Worm (Caenorhabditis elegans): Measurements from ENCODE around the gene cash-1.

The cash-1 gene

DNA sequence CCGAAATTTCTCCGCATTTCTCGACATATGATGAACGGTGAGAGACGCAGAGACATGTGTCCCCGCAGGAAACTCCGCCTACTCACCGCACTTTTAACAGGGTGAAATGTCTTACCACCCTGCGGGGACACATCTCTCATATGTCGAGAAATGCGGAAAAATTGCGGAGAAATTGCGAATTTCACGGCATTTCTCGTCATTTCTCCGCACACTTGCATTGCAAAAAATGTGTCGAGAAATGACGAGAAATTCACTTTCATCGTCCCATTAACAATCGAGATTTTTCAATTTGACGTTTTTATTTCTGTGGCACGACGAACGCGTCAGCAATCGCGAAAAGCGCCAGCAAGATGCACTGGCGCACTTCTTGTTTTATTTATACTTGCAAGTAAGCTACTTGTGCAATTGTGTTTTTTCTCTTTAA lies 20.1 kb upstream of the cash-1 start, which contains the start of gene K07C5.13 (continued):
- TF ChIP-seq aptf-3 (GFP tag; IDR thresholded peaks at IDR 0.05) (peak; percentile 81; the same call in 1 of the 2 replicates), sea-2 (GFP tag; IDR thresholded peaks at IDR 0.05) (peak; percentile 90), ztf-6 (GFP tag; IDR thresholded peaks at IDR 0.05) (peak; percentile 68; the same call in 1 of the 2 replicates), lin-35 (GFP tag; optimal IDR thresholded peaks at IDR 0.05) (peak in 1 of 3 experiments; percentile 57), cebp-2 (GFP tag; IDR thresholded peaks at IDR 0.05) (peak; percentile 72; the same call in 1 of the 2 replicates), hsf-1 (GFP tag; IDR thresholded peaks at IDR 0.05) (peak; percentile 84), bed-2 (GFP tag; IDR thresholded peaks at IDR 0.05) (peak; percentile 80; the same call in 1 of the 2 replicates), Y95B8A.8 (GFP tag; IDR thresholded peaks at IDR 0.05) (peak; percentile 88), ceh-40 (GFP tag; IDR thresholded peaks at IDR 0.05) (0 out of 2 replicates have a peak, but pooled peaks have one; percentile 56), lin-26 (GFP tag; IDR thresholded peaks at IDR 0.05) (peak; percentile 79), F22D6.2 (tag; optimal IDR thresholded peaks at IDR 0.05) (peak; percentile 48), ztf-26 (tag; optimal IDR thresholded peaks at IDR 0.05) (peak; percentile 91), rcor-1 (GFP tag; IDR thresholded peaks at IDR 0.05) (peak; percentile 91), xnd-1 (tag; optimal IDR thresholded peaks at IDR 0.05) (peak; percentile 25), egl-18 (GFP tag; IDR thresholded peaks at IDR 0.05) (peak; percentile 82), madf-6 (GFP tag; IDR thresholded peaks at IDR 0.05) (peak; percentile 86), K11D2.4 (GFP tag; IDR thresholded peaks at IDR 0.05) (peak; percentile 96), mcd-1 (GFP tag; IDR thresholded peaks at IDR 0.05) (peak; percentile 93), F52B5.7 (tag; optimal IDR thresholded peaks at IDR 0.05) (peak; percentile 54), F33H1.4 (GFP tag; IDR thresholded peaks at IDR 0.05) (peak; percentile 68), atf-7 (tag; optimal IDR thresholded peaks at IDR 0.05) (peak; percentile 64), attf-6 (GFP tag; IDR thresholded peaks at IDR 0.05) (peak; percentile 70), ceh-91 (GFP tag; IDR thresholded peaks at IDR 0.05) (peak; percentile 89), madf-3 (GFP tag; IDR thresholded peaks at IDR 0.05) (peak; percentile 93), hmg-1.2 (GFP tag; IDR thresholded peaks at IDR 0.05) (peak; percentile 83), nhr-80 (tag; optimal IDR thresholded peaks at IDR 0.05) (peak; percentile 55), B0019.2 (GFP tag; conservative IDR thresholded peaks at IDR 0.05) (peak; percentile 70), bed-1 (GFP tag; IDR thresholded peaks at IDR 0.05) (0 out of 2 replicates have a peak, but pooled peaks have one; percentile 51), repo-1 (tag; optimal IDR thresholded peaks at IDR 0.05) (peak; percentile 83), Y53G8AR.9 (GFP tag; conservative IDR thresholded peaks at IDR 0.05) (peak; percentile 95), Y56A3A.18 (GFP tag; IDR thresholded peaks at IDR 0.05) (peak; percentile 89; the same call in 1 of the 2 replicates), nfyb-1 (GFP tag; IDR thresholded peaks at IDR 0.05) (peak; percentile 95), unc-130 (GFP tag; optimal IDR thresholded peaks at IDR 0.05) (peak; percentile 43), egl-44 (GFP tag; IDR thresholded peaks at IDR 0.05) (peak; percentile 89; the same call in 1 of the 2 replicates), pbrm-1 (GFP tag; IDR thresholded peaks at IDR 0.05) (peak; percentile 100), madf-8 (GFP tag; conservative IDR thresholded peaks at IDR 0.05) (peak; percentile 40; the same call in 1 of the 2 replicates), chd-7 (tag; optimal IDR thresholded peaks at IDR 0.05) (peak; percentile 75), C06A6.2 (GFP tag; conservative IDR thresholded peaks at IDR 0.05) (peak; percentile 93), aptf-2 (GFP tag; conservative IDR thresholded peaks at IDR 0.05) (peak; percentile 91), let-607 (tag; optimal IDR thresholded peaks at IDR 0.05) (peak in 1 of 2 experiments; percentile 0), athp-1 (tag; optimal IDR thresholded peaks at IDR 0.05) (peak; percentile 50), gei-17 (GFP tag; optimal IDR thresholded peaks at IDR 0.05) (peak; percentile 70), B0035.1 (tag; optimal IDR thresholded peaks at IDR 0.05) (peak; percentile 67)

Measured in whole organism, young adult.